Fruit fly (Drosophila melanogaster): ENCODE results near the gene Cdep.

dm6 chr3R:4987408-4987807 is 77.1 kb downstream of the Cdep start:
- TF ChIP-seq kay (GFP tag; optimal IDR thresholded peaks at IDR 0.05) = no peak
- TF ChIP-seq CG32532 (GFP tag; IDR thresholded peaks at IDR 0.05) = no peak
- TF ChIP-seq onecut (GFP tag; IDR thresholded peaks at IDR 0.05) = no peak
- TF ChIP-seq stc (GFP tag; IDR thresholded peaks at IDR 0.05) = no peak
- TF ChIP-seq pan (optimal IDR thresholded peaks at IDR 0.05) = no peak
- TF ChIP-seq pan (GFP tag; optimal IDR thresholded peaks at IDR 0.05 in 1 of 2, IDR thresholded peaks at IDR 0.05 in 1 of 2) = no peak
- TF ChIP-seq maf-S (GFP tag; optimal IDR thresholded peaks at IDR 0.05) = no peak
- TF ChIP-seq Hr3 (GFP tag; optimal IDR thresholded peaks at IDR 0.05) = no peak
- TF ChIP-seq Pdp1 (GFP tag; optimal IDR thresholded peaks at IDR 0.05) = no peak
- TF ChIP-seq zfh2 (GFP tag; optimal IDR thresholded peaks at IDR 0.05) = no peak
- TF ChIP-seq CG8281 (tag; optimal IDR thresholded peaks at IDR 0.05) = no peak
